Fruit fly (Drosophila melanogaster): ENCODE results near the gene CG8813.

CG8813 gene

DNA sequence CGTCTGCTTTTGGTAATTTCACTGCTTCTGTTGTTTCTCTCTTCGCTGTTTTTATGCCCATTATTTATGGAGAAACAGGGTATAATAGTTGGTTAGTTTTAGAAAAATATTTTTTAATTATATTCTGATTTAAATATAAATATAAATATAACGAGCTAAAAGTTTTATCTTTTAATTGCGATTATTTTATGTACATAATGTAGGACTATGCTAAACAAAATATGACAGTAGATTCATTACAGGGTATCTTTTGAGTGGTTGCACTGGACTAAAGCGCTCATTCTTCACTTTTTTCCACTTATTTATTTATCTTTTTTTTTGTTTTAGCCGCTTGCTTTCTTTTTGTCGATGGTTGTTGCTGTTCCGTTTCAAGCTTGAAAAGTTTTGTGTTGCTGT is 35.6 kb downstream of the CG8813 start (continued):
- TF ChIP-seq CG12236 (GFP tag; optimal IDR thresholded peaks at IDR 0.05): no peak
- no peak for TF ChIP-seq mirr (GFP tag; optimal IDR thresholded peaks at IDR 0.05)
- TF ChIP-seq ac (GFP tag; optimal IDR thresholded peaks at IDR 0.05): no peak
- TF ChIP-seq Bgb (GFP tag; IDR thresholded peaks at IDR 0.05; ENCODE audit: partially characterized antibody): no peak
- no peak for TF ChIP-seq CG7271 (tag; optimal IDR thresholded peaks at IDR 0.05)
- no peak for TF ChIP-seq cas (GFP tag; IDR thresholded peaks at IDR 0.05)
- no peak for TF ChIP-seq bigmax (GFP tag; optimal IDR thresholded peaks at IDR 0.05)
- TF ChIP-seq CG14441 (GFP tag; IDR thresholded peaks at IDR 0.05): peak; percentile 34
- no peak for TF ChIP-seq CG17912 (GFP tag; optimal IDR thresholded peaks at IDR 0.05)
- TF ChIP-seq fd102C (GFP tag; optimal IDR thresholded peaks at IDR 0.05): no peak
- TF ChIP-seq MBD-R2 (GFP tag; IDR thresholded peaks at IDR 0.05): no peak
- no peak for TF ChIP-seq fu2 (GFP tag; optimal IDR thresholded peaks at IDR 0.05)
- TF ChIP-seq otp (GFP tag; IDR thresholded peaks at IDR 0.05): no peak
- no peak for TF ChIP-seq Gsc (GFP tag; IDR thresholded peaks at IDR 0.05)
- TF ChIP-seq CG8281 (tag; optimal IDR thresholded peaks at IDR 0.05): no peak
- TF ChIP-seq CG9609 (GFP tag; optimal IDR thresholded peaks at IDR 0.05): no peak
- TF ChIP-seq crp (GFP tag; optimal IDR thresholded peaks at IDR 0.05): no peak
- TF ChIP-seq bbx (GFP tag; IDR thresholded peaks at IDR 0.05; ENCODE audit: partially characterized antibody): no peak
- no peak for TF ChIP-seq BEAF-32 (GFP tag; optimal IDR thresholded peaks at IDR 0.05)
- no peak for TF ChIP-seq gt (GFP tag; IDR thresholded peaks at IDR 0.05)
- no peak for TF ChIP-seq mam (GFP tag; optimal IDR thresholded peaks at IDR 0.05)
- 0 out of 2 replicates have a peak, but pooled peaks have one; percentile 48 for TF ChIP-seq CG32772 (GFP tag; IDR thresholded peaks at IDR 0.05)
- TF ChIP-seq sqz (GFP tag; optimal IDR thresholded peaks at IDR 0.05): no peak
- TF ChIP-seq fru (optimal IDR thresholded peaks at IDR 0.05): no peak
- no peak for TF ChIP-seq CG34422 (GFP tag; IDR thresholded peaks at IDR 0.05)
- no peak for TF ChIP-seq CG4328 (GFP tag; optimal IDR thresholded peaks at IDR 0.05)
- peak; percentile 45 for TF ChIP-seq wor (GFP tag; IDR thresholded peaks at IDR 0.05)
- TF ChIP-seq CG34376 (GFP tag; optimal IDR thresholded peaks at IDR 0.05): no peak
- TF ChIP-seq CG7963 (GFP tag; IDR thresholded peaks at IDR 0.05; ENCODE audit: partially characterized antibody): no peak
- no peak for TF ChIP-seq CG3281 (GFP tag; optimal IDR thresholded peaks at IDR 0.05)
- TF ChIP-seq zf30C (GFP tag; optimal IDR thresholded peaks at IDR 0.05): no peak
- peak; percentile 84 for TF ChIP-seq gem (tag; optimal IDR thresholded peaks at IDR 0.05)
- TF ChIP-seq Hr3 (GFP tag; optimal IDR thresholded peaks at IDR 0.05): peak; percentile 58
- no peak for TF ChIP-seq CG18011 (GFP tag; optimal IDR thresholded peaks at IDR 0.05)
- no peak for TF ChIP-seq cwo (GFP tag; optimal IDR thresholded peaks at IDR 0.05)
- TF ChIP-seq phol (tag; optimal IDR thresholded peaks at IDR 0.05): peak; percentile 53
- TF ChIP-seq unpg (GFP tag; optimal IDR thresholded peaks at IDR 0.05): peak; percentile 48
- TF ChIP-seq CrebB (tag; optimal IDR thresholded peaks at IDR 0.05): no peak
- no peak for TF ChIP-seq CG16863 (GFP tag; optimal IDR thresholded peaks at IDR 0.05)
- TF ChIP-seq Xrp1 (GFP tag; IDR thresholded peaks at IDR 0.05): peak; percentile 67
- TF ChIP-seq slbo (GFP tag; IDR thresholded peaks at IDR 0.05): peak; percentile 71; the same call in 1 of the 2 replicates
- no peak for TF ChIP-seq prd (optimal IDR thresholded peaks at IDR 0.05)
- TF ChIP-seq prd (GFP tag; IDR thresholded peaks at IDR 0.05): peak; percentile 48; the same call in 1 of the 3 replicates
- TF ChIP-seq dimm (GFP tag; IDR thresholded peaks at IDR 0.05): peak; percentile 24; the same call in 1 of the 2 replicates
- peak in 1 of 2 experiments; percentile 33 for TF ChIP-seq dpn (GFP tag; optimal IDR thresholded peaks at IDR 0.05)
- no peak for TF ChIP-seq zen (tag; optimal IDR thresholded peaks at IDR 0.05)
- TF ChIP-seq E2f1 (GFP tag; IDR thresholded peaks at IDR 0.05): peak; percentile 55
- no peak for TF ChIP-seq Lpt (GFP tag; optimal IDR thresholded peaks at IDR 0.05)
- no peak for TF ChIP-seq CG6654 (GFP tag; optimal IDR thresholded peaks at IDR 0.05)
- no peak for TF ChIP-seq trh (GFP tag; optimal IDR thresholded peaks at IDR 0.05)
- no peak for TF ChIP-seq ERR (GFP tag; optimal IDR thresholded peaks at IDR 0.05)
- TF ChIP-seq CG30403 (GFP tag; optimal IDR thresholded peaks at IDR 0.05): peak; percentile 56
